Fruit fly (Drosophila melanogaster) whole organism, embryonic: ENCODE data around the gene CG14803.

Experiments
- Blimp-1 ChIP-seq: fragments of 200-800 bp; sonication (Bioruptor generic); optimal IDR thresholded peaks from 3 replicates; lab custom pipeline; 2018; ENCODE audit warnings: missing biosample characterization, missing genetic modification characterization, mild to moderate bottlenecking, moderate library complexity, missing genetic modification reagents
- CG10267 ChIP-seq: fragments of 200-800 bp; sonication (Bioruptor generic); optimal IDR thresholded peaks from 2 replicates; lab custom pipeline; 2018; ENCODE audit warnings: missing biosample characterization, mild to moderate bottlenecking, missing genetic modification characterization, moderate library complexity
- CG11504 ChIP-seq: fragments of 200-800 bp; sonication (Bioruptor generic); optimal IDR thresholded peaks from 3 replicates; lab custom pipeline; 2019; ENCODE audit warnings: missing biosample characterization, mild to moderate bottlenecking, missing genetic modification characterization, moderate library complexity
- CG13287 ChIP-seq: fragments of 200-800 bp; sonication (Bioruptor generic); IDR thresholded peaks from 2 replicates; pipeline ENCODE4 v1.3.6; 2022; ENCODE audit warnings: missing biosample characterization, missing genetic modification characterization; ENCODE audit not compliant: partially characterized antibody
- CG14667 ChIP-seq: fragments of 200-800 bp; sonication (Bioruptor generic); IDR thresholded peaks from 2 replicates; pipeline ENCODE4 v1.3.6; 2022; ENCODE audit warnings: missing biosample characterization, missing genetic modification characterization
- CG15696 ChIP-seq: fragments of 200-800 bp; sonication (Bioruptor generic); optimal IDR thresholded peaks from 2 replicates; lab custom pipeline; 2019; ENCODE audit warnings: missing biosample characterization, mild to moderate bottlenecking, missing genetic modification characterization, moderate library complexity
- CG1603 ChIP-seq: fragments of 200-800 bp; sonication (Bioruptor generic); optimal IDR thresholded peaks from 2 replicates; lab custom pipeline; 2019; ENCODE audit warnings: missing biosample characterization, mild to moderate bottlenecking, missing genetic modification characterization, moderate library complexity
- CG17359 ChIP-seq: fragments of 200-800 bp; sonication (Bioruptor generic); optimal IDR thresholded peaks from 3 replicates; lab custom pipeline; 2018; ENCODE audit warnings: missing biosample characterization, mild to moderate bottlenecking, missing genetic modification characterization, moderate library complexity
- CG2120 ChIP-seq: fragments of 200-800 bp; sonication (Bioruptor generic); optimal IDR thresholded peaks from 3 replicates; lab custom pipeline; 2016; ENCODE audit warnings: missing biosample characterization, missing genetic modification characterization
- CG2202 ChIP-seq: fragments of 200-800 bp; sonication (Bioruptor generic); optimal IDR thresholded peaks from 2 replicates; lab custom pipeline; 2018; ENCODE audit warnings: missing biosample characterization, mild to moderate bottlenecking, missing genetic modification characterization
- CG31224 ChIP-seq: fragments of 200-800 bp; sonication (Bioruptor generic); IDR thresholded peaks from 2 replicates; pipeline ENCODE4 v1.3.6; 2022; ENCODE audit warnings: missing biosample characterization, missing genetic modification characterization
- CG31441 ChIP-seq: fragments of 200-800 bp; sonication (Bioruptor generic); IDR thresholded peaks from 2 replicates; pipeline ENCODE4 v1.3.6; 2022; ENCODE audit warnings: missing biosample characterization, missing genetic modification characterization
- CG5953 ChIP-seq: fragments of 200-800 bp; sonication (Bioruptor generic); IDR thresholded peaks from 2 replicates; pipeline ENCODE4 v1.3.6; 2022; ENCODE audit warnings: missing biosample characterization, missing genetic modification characterization
- CG6175 ChIP-seq: fragments of 200-800 bp; sonication (Bioruptor generic); IDR thresholded peaks from 3 replicates; pipeline ENCODE4 v1.3.6; 2022; ENCODE audit warnings: missing biosample characterization, missing genetic modification characterization
- CG6683 ChIP-seq: fragments of 200-800 bp; sonication (Bioruptor generic); optimal IDR thresholded peaks from 2 replicates; lab custom pipeline; 2017; ENCODE audit warnings: missing biosample characterization, mild to moderate bottlenecking, missing genetic modification characterization, missing genetic modification reagents
- CG7556 ChIP-seq: fragments of 200-800 bp; sonication (Bioruptor generic); optimal IDR thresholded peaks from 2 replicates; lab custom pipeline; 2017; ENCODE audit warnings: missing biosample characterization, mild to moderate bottlenecking, missing genetic modification characterization
- CG9797 ChIP-seq: fragments of 200-800 bp; sonication (Bioruptor generic); optimal IDR thresholded peaks from 3 replicates; lab custom pipeline; 2018; ENCODE audit warnings: missing biosample characterization, mild to moderate bottlenecking, missing genetic modification characterization
- CG9817 ChIP-seq: fragments of 200-800 bp; sonication (Bioruptor generic); optimal IDR thresholded peaks from 2 replicates; lab custom pipeline; 2018; ENCODE audit warnings: missing biosample characterization, mild to moderate bottlenecking, missing genetic modification characterization, moderate library complexity
- D19A ChIP-seq: fragments of 200-800 bp; optimal IDR thresholded peaks from 3 replicates; lab custom pipeline; 2019; ENCODE audit warnings: missing biosample characterization, mild to moderate bottlenecking, missing genetic modification characterization, moderate library complexity
- HLH4C ChIP-seq: fragments of 200-800 bp; sonication (Bioruptor generic); IDR thresholded peaks from 3 replicates; pipeline ENCODE4 v1.3.6; 2022; ENCODE audit warnings: missing biosample characterization, missing genetic modification characterization; ENCODE audit not compliant: partially characterized antibody
- Hey ChIP-seq: fragments of 200-800 bp; sonication (Bioruptor generic); optimal IDR thresholded peaks from 3 replicates; lab custom pipeline; 2018; ENCODE audit warnings: missing biosample characterization, mild to moderate bottlenecking, missing genetic modification characterization
- HmgZ ChIP-seq: fragments of 200-800 bp; sonication (Bioruptor generic); optimal IDR thresholded peaks from 2 replicates; lab custom pipeline; 2018; ENCODE audit warnings: missing biosample characterization, mild to moderate bottlenecking, missing genetic modification characterization
- Lim3 ChIP-seq: fragments of 200-800 bp; sonication (Bioruptor generic); IDR thresholded peaks from 2 replicates; pipeline ENCODE4 v1.3.6; 2022; ENCODE audit warnings: missing biosample characterization, missing genetic modification characterization
- MESR4 ChIP-seq: fragments of 200-800 bp; sonication (Bioruptor generic); optimal IDR thresholded peaks from 2 replicates; lab custom pipeline; 2018; ENCODE audit warnings: missing biosample characterization, mild to moderate bottlenecking, missing genetic modification characterization, moderate library complexity
- Max ChIP-seq: fragments of 200-800 bp; sonication (Bioruptor generic); optimal IDR thresholded peaks from 2 replicates; lab custom pipeline; 2016; ENCODE audit warnings: missing biosample characterization, mild to moderate bottlenecking, missing genetic modification characterization
- Meics ChIP-seq: fragments of 200-800 bp; sonication (Bioruptor generic); optimal IDR thresholded peaks from 2 replicates; lab custom pipeline; 2017; ENCODE audit warnings: missing biosample characterization, mild to moderate bottlenecking, missing genetic modification characterization
- Myb ChIP-seq: fragments of 200-800 bp; sonication (Bioruptor generic); optimal IDR thresholded peaks from 2 replicates; lab custom pipeline; 2016; ENCODE audit warnings: missing biosample characterization, missing genetic modification characterization
- Pdp1 ChIP-seq, 2 experiments: fragments of 200-800 bp; sonication (Bioruptor generic); optimal IDR thresholded peaks; 3 replicates each; lab custom pipeline; 2016; ENCODE audit warnings: missing biosample characterization in 2 of 2, missing genetic modification characterization in 2 of 2, mild to moderate bottlenecking in 1 of 2, moderate library complexity in 1 of 2
- Sry-δ ChIP-seq: fragments of 200-800 bp; sonication (Bioruptor generic); optimal IDR thresholded peaks from 2 replicates; lab custom pipeline; 2016; ENCODE audit warnings: missing biosample characterization, missing genetic modification characterization
- Ssrp ChIP-seq: fragments of 200-800 bp; sonication (Bioruptor generic); optimal IDR thresholded peaks from 2 replicates; lab custom pipeline; 2018; ENCODE audit warnings: missing biosample characterization, mild to moderate bottlenecking, missing genetic modification characterization, moderate library complexity
- Xbp1 ChIP-seq: fragments of 200-800 bp; sonication (Bioruptor generic); optimal IDR thresholded peaks from 3 replicates; lab custom pipeline; 2016; ENCODE audit warnings: missing biosample characterization, mild to moderate bottlenecking, missing genetic modification characterization
- chm ChIP-seq: fragments of 200-800 bp; sonication (Bioruptor generic); IDR thresholded peaks from 2 replicates; pipeline ENCODE4 v1.3.6; 2022; ENCODE audit warnings: missing biosample characterization, missing genetic modification characterization
- dpn ChIP-seq, 2 experiments: fragments of 200-800 bp; sonication (Bioruptor generic); optimal IDR thresholded peaks; 3 replicates each; lab custom pipeline; 2016; ENCODE audit warnings: missing biosample characterization in 2 of 2, missing genetic modification characterization in 2 of 2
- ems ChIP-seq: fragments of 200-800 bp; sonication (Bioruptor generic); optimal IDR thresholded peaks from 3 replicates; lab custom pipeline; 2016; ENCODE audit warnings: missing biosample characterization, missing genetic modification characterization
- esg ChIP-seq: fragments of 200-800 bp; sonication (Bioruptor generic); conservative IDR thresholded peaks from 2 replicates; pipeline ENCODE4 v1.3.6; 2022; ENCODE audit warnings: missing biosample characterization, missing genetic modification characterization
- fd96Cb ChIP-seq: fragments of 200-800 bp; sonication (Bioruptor generic); optimal IDR thresholded peaks from 2 replicates; lab custom pipeline; 2018; ENCODE audit warnings: missing biosample characterization, mild to moderate bottlenecking, missing genetic modification characterization, moderate library complexity
- grn ChIP-seq: fragments of 200-800 bp; sonication (Bioruptor generic); optimal IDR thresholded peaks from 3 replicates; lab custom pipeline; 2017; ENCODE audit warnings: missing biosample characterization, missing genetic modification characterization
- gro ChIP-seq: fragments of 200-800 bp; sonication (Bioruptor generic); optimal IDR thresholded peaks from 2 replicates; lab custom pipeline; 2016; ENCODE audit warnings: missing biosample characterization, missing genetic modification characterization
- hkb ChIP-seq, 2 experiments: fragments of 200-800 bp in 1 of 2; fragments of >200 bp in 1 of 2; sonication (Bioruptor generic) in 1 of 2; IDR thresholded peaks in 1 of 2; optimal IDR thresholded peaks in 1 of 2; 2 replicates each; pipeline versions ENCODE4 v1.3.6 to Lab custom; 2017 to 2022; ENCODE audit warnings: missing biosample characterization in 1 of 2, missing genetic modification characterization in 1 of 2
- jing ChIP-seq: fragments of 200-800 bp; sonication (Bioruptor generic); optimal IDR thresholded peaks from 2 replicates; lab custom pipeline; 2018; ENCODE audit warnings: missing biosample characterization, mild to moderate bottlenecking, missing genetic modification characterization
- lov ChIP-seq, 2 experiments: fragments of 200-800 bp in 1 of 2; fragments of >200 bp in 1 of 2; sonication (Bioruptor generic) in 1 of 2; IDR thresholded peaks in 1 of 2; optimal IDR thresholded peaks in 1 of 2; 2 replicates in 1 of 2; 3 replicates in 1 of 2; pipeline versions ENCODE4 v1.3.6 to Lab custom; 2017 to 2022; ENCODE audit warnings: missing biosample characterization in 1 of 2, missing genetic modification characterization in 1 of 2
- mirr ChIP-seq: fragments of 200-800 bp; sonication (Bioruptor generic); optimal IDR thresholded peaks from 3 replicates; lab custom pipeline; 2018; ENCODE audit warnings: missing biosample characterization, mild to moderate bottlenecking, missing genetic modification characterization
- nerfin-2 ChIP-seq: fragments of 200-800 bp; sonication (Bioruptor generic); IDR thresholded peaks from 2 replicates; pipeline ENCODE4 v1.3.6; 2022; ENCODE audit warnings: missing biosample characterization, missing genetic modification characterization; ENCODE audit not compliant: partially characterized antibody
- phol ChIP-seq: fragments of 200-800 bp; sonication (Bioruptor generic); optimal IDR thresholded peaks from 3 replicates; lab custom pipeline; 2018; ENCODE audit warnings: missing biosample characterization, mild to moderate bottlenecking, missing genetic modification characterization, moderate library complexity
- sc ChIP-seq, 3 experiments: fragments of >200 bp in 2 of 3; fragments of 200-800 bp in 1 of 3; sonication (Bioruptor generic) in 1 of 3; optimal IDR thresholded peaks; 2 replicates in 2 of 3; 3 replicates in 1 of 3; lab custom pipeline; 2017; ENCODE audit warnings: mild to moderate bottlenecking in 1 of 3, missing biosample characterization in 1 of 3, missing genetic modification characterization in 1 of 3, missing genetic modification reagents in 1 of 3
- slou ChIP-seq: fragments of 200-800 bp; sonication (Bioruptor generic); optimal IDR thresholded peaks from 3 replicates; lab custom pipeline; 2016; ENCODE audit warnings: missing biosample characterization, missing genetic modification characterization
- sqz ChIP-seq: fragments of 200-800 bp; sonication (Bioruptor generic); optimal IDR thresholded peaks from 3 replicates; lab custom pipeline; 2018; ENCODE audit warnings: missing biosample characterization, mild to moderate bottlenecking, missing genetic modification characterization
- vfl ChIP-seq: fragments of 200-800 bp; sonication (Bioruptor generic); optimal IDR thresholded peaks from 2 replicates; lab custom pipeline; 2016; ENCODE audit warnings: missing biosample characterization, missing genetic modification characterization

Gene CG14803

DNA sequence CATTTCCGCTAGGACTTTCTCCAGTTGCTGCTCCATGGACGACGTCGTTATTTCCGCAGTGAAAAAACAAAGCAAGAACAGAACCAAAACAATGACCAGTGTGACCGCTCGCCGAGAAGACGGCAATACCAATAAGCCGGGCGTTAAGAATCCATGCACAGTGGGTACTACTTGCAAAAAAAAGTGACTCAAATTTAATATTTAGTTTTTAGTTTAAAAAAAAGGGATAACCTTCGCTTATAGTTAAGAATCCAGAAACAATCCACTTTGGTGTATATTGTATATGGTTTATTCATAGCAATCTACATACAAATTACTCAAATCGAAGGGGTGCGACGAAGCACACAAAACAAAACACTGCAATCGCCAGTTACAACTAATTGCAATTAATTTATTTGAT, 9.8 kb upstream of the CG14803 start, which contains the start of gene Lamtor5 (continued):
- TF ChIP-seq Ssrp (tag; lab: Kevin White, UChicago), result peak; percentile 32
- TF ChIP-seq Xbp1 (GFP tag; lab: Kevin White, UChicago), result peak; percentile 27
- peak; percentile 55 for TF ChIP-seq D19A (tag; lab: Kevin White, UChicago)
- no peak for TF ChIP-seq sc (optimal IDR thresholded peaks at IDR 0.05; lab: Kevin White, UChicago)
- TF ChIP-seq sc (GFP tag; optimal IDR thresholded peaks at IDR 0.05; lab: Kevin White, UChicago), result no peak
- TF ChIP-seq lov (optimal IDR thresholded peaks at IDR 0.05; lab: Kevin White, UChicago), result no peak
- TF ChIP-seq lov (GFP tag; IDR thresholded peaks at IDR 0.05; lab: Robert Waterston, UW), result no peak
- no peak for TF ChIP-seq CG6683 (GFP tag; lab: Kevin White, UChicago)
- TF ChIP-seq ems (GFP tag; lab: Kevin White, UChicago), result peak; percentile 46
- TF ChIP-seq chm (GFP tag; lab: Robert Waterston, UW), result no peak
- peak; percentile 44 for TF ChIP-seq CG13287 (GFP tag; lab: Robert Waterston, UW)
- TF ChIP-seq Blimp-1 (GFP tag; lab: Kevin White, UChicago), result peak; percentile 20
- peak; percentile 54 for TF ChIP-seq Meics (GFP tag; lab: Kevin White, UChicago)
- peak; percentile 53 for TF ChIP-seq CG9797
- TF ChIP-seq Sry-δ (GFP tag; lab: Kevin White, UChicago), result peak; percentile 14
- peak; percentile 38 to 44 for TF ChIP-seq dpn (GFP tag; optimal IDR thresholded peaks at IDR 0.05; lab: Kevin White, UChicago)
- peak; percentile 23 for TF ChIP-seq gro (GFP tag; lab: Kevin White, UChicago)
- TF ChIP-seq Lim3, result no peak
- TF ChIP-seq slou (GFP tag; lab: Kevin White, UChicago), result peak; percentile 12
- TF ChIP-seq CG1603 (tag; lab: Kevin White, UChicago), result peak; percentile 27
- peak; percentile 14 for TF ChIP-seq CG9817 (tag; lab: Kevin White, UChicago)
- TF ChIP-seq MESR4 (GFP tag; lab: Kevin White, UChicago), result peak; percentile 71
- TF ChIP-seq CG10267 (tag; lab: Kevin White, UChicago), result peak; percentile 41
- peak; percentile 71 for TF ChIP-seq CG2120 (GFP tag; lab: Kevin White, UChicago)
- TF ChIP-seq jing, result no peak
- TF ChIP-seq Myb (GFP tag; lab: Kevin White, UChicago), result peak; percentile 38
- TF ChIP-seq CG14667, result no peak
- TF ChIP-seq nerfin-2 (GFP tag; lab: Robert Waterston, UW), result peak; percentile 23; the same call in 1 of the 2 replicates
- peak; percentile 47 for TF ChIP-seq CG11504
- TF ChIP-seq Pdp1 (GFP tag; optimal IDR thresholded peaks at IDR 0.05; lab: Kevin White, UChicago), result peak; percentile 41 to 49
- peak; percentile 24 for TF ChIP-seq Max (GFP tag; lab: Kevin White, UChicago)
- TF ChIP-seq HLH4C (GFP tag; lab: Robert Waterston, UW), result peak; percentile 28; the same call in 1 of the 3 replicates
- TF ChIP-seq grn (GFP tag; lab: Kevin White, UChicago), result no peak
- TF ChIP-seq CG15696 (tag; lab: Kevin White, UChicago), result peak; percentile 15
- peak; percentile 54 for TF ChIP-seq CG31441
- peak; percentile 36; the same call in 1 of the 2 replicates for TF ChIP-seq CG5953
- TF ChIP-seq sqz, result peak; percentile 13
- peak; percentile 41 for TF ChIP-seq phol (tag; lab: Kevin White, UChicago)
- TF ChIP-seq hkb (optimal IDR thresholded peaks at IDR 0.05; lab: Kevin White, UChicago), result no peak
- peak; percentile 39; the same call in 1 of the 2 replicates for TF ChIP-seq hkb (GFP tag; IDR thresholded peaks at IDR 0.05; lab: Robert Waterston, UW)
- TF ChIP-seq CG17359 (tag; lab: Kevin White, UChicago), result peak; percentile 44
- no peak for TF ChIP-seq CG2202 (tag; lab: Kevin White, UChicago)
- peak; percentile 26 for TF ChIP-seq CG7556 (GFP tag; lab: Kevin White, UChicago)
- TF ChIP-seq CG31224 (GFP tag; lab: Robert Waterston, UW), result no peak
- peak; percentile 6 for TF ChIP-seq HmgZ
- TF ChIP-seq vfl, result peak; percentile 49
- no peak for TF ChIP-seq Hey (tag; lab: Kevin White, UChicago)
- peak; percentile 8 for TF ChIP-seq fd96Cb (tag; lab: Kevin White, UChicago)
- TF ChIP-seq mirr (GFP tag; lab: Kevin White, UChicago), result no peak
- 0 out of 3 replicates have a peak, but pooled peaks have one; percentile 10 for TF ChIP-seq CG6175 (GFP tag; lab: Robert Waterston, UW)
- peak; percentile 35; the same call in 1 of the 2 replicates for TF ChIP-seq esg (GFP tag; lab: Robert Waterston, UW)
